Fruit fly (Drosophila melanogaster) whole organism: ENCODE results near the gene Ugt37A2.

Experiments used
- CG8478 ChIP-seq: fragments of >200 bp; optimal IDR thresholded peaks from 2 replicates; lab custom pipeline; 2018; ENCODE audit warnings: inconsistent platforms
- Dll ChIP-seq: fragments of >200 bp; optimal IDR thresholded peaks from 2 replicates; lab custom pipeline; 2017
- EcR ChIP-seq, 2 experiments: fragments of >200 bp; optimal IDR thresholded peaks; 2 replicates each; lab custom pipeline; 2017; ENCODE audit warnings: missing biosample characterization in 2 of 2, missing genetic modification characterization in 2 of 2, missing genetic modification reagents in 2 of 2
- pan ChIP-seq: fragments of >200 bp; optimal IDR thresholded peaks from 2 replicates; lab custom pipeline; 2017
- psq ChIP-seq: fragments of >200 bp; optimal IDR thresholded peaks from 2 replicates; lab custom pipeline; 2017
- usp ChIP-seq: fragments of >200 bp; optimal IDR thresholded peaks from 2 replicates; lab custom pipeline; 2017; ENCODE audit warnings: missing biosample characterization, missing genetic modification characterization, mixed read lengths

dm6 chr3R:12701257-12701656, 38.2 kb upstream of the Ugt37A2 start:
- TF ChIP-seq EcR (GFP tag; optimal IDR thresholded peaks at IDR 0.05; lab: Kevin White, UChicago) (no peak), psq (lab: Kevin White, UChicago) (no peak), pan (no peak), Dll (lab: Kevin White, UChicago) (no peak), usp (GFP tag; lab: Kevin White, UChicago) (no peak), CG8478 (no peak)
